Fruit fly (Drosophila melanogaster) whole organism, prepupa: Measurements from ENCODE around the gene CG31195.

Experiments
- Blimp-1 ChIP-seq: fragments of 200-800 bp; sonication (Bioruptor generic); optimal IDR thresholded peaks from 3 replicates; lab custom pipeline; 2017; ENCODE audit warnings: missing biosample characterization, missing genetic modification characterization, mild to moderate bottlenecking, moderate library complexity, missing genetic modification reagents
- CG11294 ChIP-seq: fragments of 200-800 bp; sonication (Bioruptor generic); IDR thresholded peaks from 2 replicates; pipeline ENCODE4 v1.3.6; 2022; ENCODE audit warnings: missing biosample characterization, missing genetic modification characterization
- CG11902 ChIP-seq: fragments of 200-800 bp; sonication (Bioruptor generic); optimal IDR thresholded peaks from 3 replicates; lab custom pipeline; 2016; ENCODE audit warnings: missing biosample characterization, missing genetic modification characterization
- CG15336 ChIP-seq: fragments of 200-800 bp; sonication (Bioruptor generic); IDR thresholded peaks from 2 replicates; pipeline ENCODE4 v1.3.6; 2022; ENCODE audit warnings: missing biosample characterization, missing genetic modification characterization
- CG16779 ChIP-seq: fragments of 200-800 bp; sonication (Bioruptor generic); optimal IDR thresholded peaks from 3 replicates; lab custom pipeline; 2017; ENCODE audit warnings: missing biosample characterization, mild to moderate bottlenecking, missing genetic modification characterization
- CG32006 ChIP-seq: fragments of 200-800 bp; sonication (Bioruptor generic); optimal IDR thresholded peaks from 3 replicates; lab custom pipeline; 2017; ENCODE audit warnings: missing biosample characterization, mild to moderate bottlenecking, missing genetic modification characterization
- CG4318 ChIP-seq: fragments of 200-800 bp; sonication (Bioruptor generic); optimal IDR thresholded peaks from 3 replicates; lab custom pipeline; 2017; ENCODE audit warnings: missing biosample characterization, mild to moderate bottlenecking, missing genetic modification characterization
- CG6163 ChIP-seq: fragments of 200-800 bp; sonication (Bioruptor generic); IDR thresholded peaks from 3 replicates; pipeline ENCODE4 v1.3.6; 2022; ENCODE audit warnings: missing biosample characterization, missing genetic modification characterization
- CG6792 ChIP-seq: fragments of 200-800 bp; sonication (Bioruptor generic); optimal IDR thresholded peaks from 3 replicates; lab custom pipeline; 2016; ENCODE audit warnings: missing biosample characterization, missing genetic modification characterization
- CG8119 ChIP-seq: fragments of 200-800 bp; sonication (Bioruptor generic); IDR thresholded peaks from 3 replicates; pipeline ENCODE4 v1.3.6; 2022; ENCODE audit warnings: missing biosample characterization, missing genetic modification characterization
- CG8632 ChIP-seq: fragments of 200-800 bp; sonication (Bioruptor generic); optimal IDR thresholded peaks from 3 replicates; lab custom pipeline; 2016; ENCODE audit warnings: missing biosample characterization, missing genetic modification characterization
- CG9139 ChIP-seq: fragments of 200-800 bp; sonication (Bioruptor generic); optimal IDR thresholded peaks from 3 replicates; lab custom pipeline; 2017; ENCODE audit warnings: missing biosample characterization, mild to moderate bottlenecking, missing genetic modification characterization
- Eip75B ChIP-seq: fragments of 200-800 bp; sonication (Bioruptor generic); optimal IDR thresholded peaks from 3 replicates; lab custom pipeline; 2016; ENCODE audit warnings: missing biosample characterization, missing genetic modification characterization
- Eip78C ChIP-seq: fragments of 200-800 bp; sonication (Bioruptor generic); peaks from one replicate; lab custom pipeline; 2016; ENCODE audit warnings: missing biosample characterization, missing genetic modification characterization
- Eip93F ChIP-seq: fragments of 200-800 bp; sonication (Bioruptor generic); optimal IDR thresholded peaks from 2 replicates; lab custom pipeline; 2016; ENCODE audit warnings: missing biosample characterization, mild to moderate bottlenecking, missing genetic modification characterization
- Ets96B ChIP-seq: fragments of 200-800 bp; optimal IDR thresholded peaks from 2 replicates; lab custom pipeline; 2019; ENCODE audit warnings: missing biosample characterization, mild to moderate bottlenecking, missing genetic modification characterization, moderate library complexity
- Gug ChIP-seq: fragments of 200-800 bp; sonication (Bioruptor generic); IDR thresholded peaks from 2 replicates; pipeline ENCODE4 v1.3.6; 2022; ENCODE audit warnings: missing biosample characterization, missing genetic modification characterization
- Hr4 ChIP-seq: fragments of 200-800 bp; sonication (Bioruptor generic); optimal IDR thresholded peaks from 3 replicates; lab custom pipeline; 2016; ENCODE audit warnings: missing biosample characterization, missing genetic modification characterization
- OdsH ChIP-seq: fragments of 200-800 bp; sonication (Bioruptor generic); optimal IDR thresholded peaks from 3 replicates; lab custom pipeline; 2016; ENCODE audit warnings: missing biosample characterization, missing genetic modification characterization
- Sox102F ChIP-seq: fragments of 200-800 bp; sonication (Bioruptor generic); optimal IDR thresholded peaks from 2 replicates; lab custom pipeline; 2016; ENCODE audit warnings: missing biosample characterization, mild to moderate bottlenecking, missing genetic modification characterization
- Sox14 ChIP-seq: fragments of 200-800 bp; sonication (Bioruptor generic); optimal IDR thresholded peaks from 3 replicates; lab custom pipeline; 2016; ENCODE audit warnings: missing biosample characterization, missing genetic modification characterization
- achi ChIP-seq: fragments of 200-800 bp; sonication (Bioruptor generic); optimal IDR thresholded peaks from 3 replicates; lab custom pipeline; 2016; ENCODE audit warnings: missing biosample characterization, missing genetic modification characterization
- acj6 ChIP-seq: fragments of 200-800 bp; sonication (Bioruptor generic); optimal IDR thresholded peaks from 3 replicates; lab custom pipeline; 2016; ENCODE audit warnings: missing biosample characterization, missing genetic modification characterization
- cyc ChIP-seq: fragments of 200-800 bp; sonication (Bioruptor generic); optimal IDR thresholded peaks from 3 replicates; lab custom pipeline; 2016; ENCODE audit warnings: missing biosample characterization, missing genetic modification characterization
- dac ChIP-seq: fragments of 200-800 bp; sonication (Bioruptor generic); optimal IDR thresholded peaks from 2 replicates; lab custom pipeline; 2017; ENCODE audit warnings: missing biosample characterization, mild to moderate bottlenecking, missing genetic modification characterization
- dsx ChIP-seq: fragments of 200-800 bp; optimal IDR thresholded peaks from 3 replicates; lab custom pipeline; 2019; ENCODE audit warnings: missing biosample characterization, mild to moderate bottlenecking, missing genetic modification characterization, moderate library complexity; ENCODE audit not compliant: poor library complexity, severe bottlenecking
- eg ChIP-seq: fragments of 200-800 bp; sonication (Bioruptor generic); IDR thresholded peaks from 3 replicates; pipeline ENCODE4 v1.3.6; 2022; ENCODE audit warnings: missing biosample characterization, missing genetic modification characterization
- esn ChIP-seq: fragments of 200-800 bp; sonication (Bioruptor generic); optimal IDR thresholded peaks from 2 replicates; lab custom pipeline; 2016; ENCODE audit warnings: missing biosample characterization, mild to moderate bottlenecking, missing genetic modification characterization, moderate library complexity
- fd59A ChIP-seq: fragments of 200-800 bp; sonication (Bioruptor generic); optimal IDR thresholded peaks from 2 replicates; lab custom pipeline; 2017; ENCODE audit warnings: missing biosample characterization, mild to moderate bottlenecking, missing genetic modification characterization, missing genetic modification reagents
- fd85E ChIP-seq: fragments of 200-800 bp; sonication (Bioruptor generic); optimal IDR thresholded peaks from 3 replicates; lab custom pipeline; 2016; ENCODE audit warnings: missing biosample characterization, missing genetic modification characterization
- lz ChIP-seq: fragments of 200-800 bp; sonication (Bioruptor generic); optimal IDR thresholded peaks from 3 replicates; lab custom pipeline; 2016; ENCODE audit warnings: missing biosample characterization, missing genetic modification characterization
- net ChIP-seq: fragments of 200-800 bp; sonication (Bioruptor generic); optimal IDR thresholded peaks from 3 replicates; lab custom pipeline; 2016; ENCODE audit warnings: missing biosample characterization, missing genetic modification characterization
- spab ChIP-seq: fragments of 200-800 bp; sonication (Bioruptor generic); optimal IDR thresholded peaks from 2 replicates; lab custom pipeline; 2017; ENCODE audit warnings: missing biosample characterization, mild to moderate bottlenecking, missing genetic modification characterization, missing genetic modification reagents
- svp ChIP-seq: fragments of 200-800 bp; sonication (Bioruptor generic); peaks from one replicate; lab custom pipeline; 2016; ENCODE audit warnings: missing biosample characterization, missing genetic modification characterization
- topi ChIP-seq: fragments of 200-800 bp; sonication (Bioruptor generic); optimal IDR thresholded peaks from 3 replicates; lab custom pipeline; 2016; ENCODE audit warnings: missing biosample characterization, missing genetic modification characterization

CG31195 gene

DNA sequence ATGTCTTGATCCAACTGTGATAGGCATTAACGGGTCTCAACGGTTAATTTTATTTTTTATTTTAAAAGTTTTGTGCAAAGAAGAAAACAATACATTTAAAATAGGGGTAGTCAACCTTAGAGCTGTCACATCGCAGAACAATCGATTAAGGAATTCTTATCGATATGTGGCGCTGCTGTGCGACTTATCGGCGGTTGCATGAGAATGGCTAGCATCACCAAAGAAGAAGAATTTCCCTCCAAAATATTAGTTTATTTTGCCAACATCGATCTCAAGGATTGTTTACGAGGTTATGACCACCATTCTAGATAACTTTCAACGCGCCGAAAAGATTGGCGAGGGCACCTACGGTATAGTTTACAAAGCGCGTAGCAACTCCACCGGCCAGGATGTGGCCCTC is 26.8 kb downstream of the CG31195 start, which contains the start of gene Cdk2 (continued):
- TF ChIP-seq Blimp-1 (GFP tag; lab: Kevin White, UChicago) = no peak
- TF ChIP-seq CG15336 (GFP tag; lab: Robert Waterston, UW) = no peak
- no peak for TF ChIP-seq spab (GFP tag; lab: Kevin White, UChicago)
- no peak for TF ChIP-seq svp
- TF ChIP-seq achi (GFP tag; lab: Kevin White, UChicago) = peak; percentile 34
- TF ChIP-seq Sox14 = no peak
- TF ChIP-seq Sox102F (GFP tag; lab: Kevin White, UChicago) = no peak
- TF ChIP-seq CG4318 (GFP tag; lab: Kevin White, UChicago) = no peak
- TF ChIP-seq, all 60 proteins: peak for 5

DNA sequence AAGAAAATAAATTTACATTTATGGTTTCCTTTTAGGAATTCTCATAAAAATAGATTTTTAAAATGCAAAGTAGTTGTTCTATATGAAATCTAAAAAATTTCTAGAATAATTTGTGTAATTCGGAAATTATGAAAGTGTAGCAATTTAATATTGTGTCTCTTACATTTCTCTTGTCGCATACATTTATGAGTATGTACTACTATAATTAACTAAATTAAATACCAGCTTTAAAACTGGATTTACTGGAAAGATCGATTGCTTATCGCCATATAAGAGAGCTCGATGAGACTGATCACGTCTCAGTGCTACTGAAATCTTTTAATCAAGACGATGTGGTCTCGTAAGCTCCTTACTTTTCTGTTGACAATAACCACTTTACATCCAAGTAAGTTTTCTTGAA is 30.8 kb downstream of the CG31195 start, which contains the start of gene CG31205:
TSS of gene CG31205 (plus strand) at position 301 of the 400 bp plus-strand sequence.
- no peak for TF ChIP-seq CG6163
- TF ChIP-seq acj6 = no peak
- TF ChIP-seq lz (GFP tag; lab: Kevin White, UChicago) = no peak
- TF ChIP-seq CG16779 (tag; lab: Kevin White, UChicago) = no peak
- TF ChIP-seq Ets96B (tag; lab: Kevin White, UChicago) = no peak
- TF ChIP-seq dac (GFP tag; lab: Kevin White, UChicago) = no peak
- TF ChIP-seq CG4318 (GFP tag; lab: Kevin White, UChicago) = no peak
- TF ChIP-seq Blimp-1 (GFP tag; lab: Kevin White, UChicago) = no peak
- no peak for TF ChIP-seq esn (GFP tag; lab: Kevin White, UChicago)
- no peak for TF ChIP-seq CG15336 (GFP tag; lab: Robert Waterston, UW)
- TF ChIP-seq CG11294 = no peak
- no peak for TF ChIP-seq Gug (GFP tag; lab: Robert Waterston, UW)
- TF ChIP-seq OdsH = no peak
- no peak for TF ChIP-seq spab (GFP tag; lab: Kevin White, UChicago)

DNA sequence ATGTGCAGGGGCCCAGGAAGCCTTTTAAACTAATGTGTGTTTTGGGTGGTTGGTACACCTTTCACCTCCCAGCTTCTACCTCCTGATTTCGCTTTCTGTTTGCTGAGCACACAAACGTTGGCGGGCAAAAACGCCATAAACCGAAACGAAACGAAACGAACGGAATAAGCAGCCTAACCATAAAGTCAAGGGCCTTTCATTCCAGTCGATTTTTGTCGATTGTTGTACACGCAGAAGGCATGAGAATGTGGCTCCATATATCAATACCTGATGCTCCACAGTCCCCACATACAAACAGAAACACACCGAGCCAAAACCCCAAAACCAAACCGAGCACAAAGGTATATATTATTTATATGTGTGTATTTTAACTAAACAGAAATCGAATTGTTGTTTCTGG is 38.7 kb downstream of the CG31195 start:
- TF ChIP-seq fd85E = no peak
- TF ChIP-seq svp = peak; percentile 62

DNA sequence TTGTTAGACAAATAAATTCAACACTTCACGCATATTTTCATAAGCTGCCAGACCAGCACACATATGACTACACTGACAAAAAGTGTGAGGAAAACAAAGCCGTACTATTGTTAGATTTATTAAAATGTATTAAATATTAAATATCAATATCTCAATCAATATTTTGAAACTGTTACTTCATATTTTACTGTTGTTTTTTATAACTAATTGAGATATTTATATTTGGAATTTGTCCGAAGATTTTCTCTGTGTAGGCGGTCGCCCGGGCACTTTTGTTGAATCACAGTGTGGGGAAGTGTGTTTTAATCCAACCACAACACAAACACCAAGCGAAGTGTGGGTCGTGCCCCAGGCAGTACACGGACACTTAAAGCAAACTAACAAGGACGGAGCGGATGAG is 42.9 kb downstream of the CG31195 start:
- peak; percentile 26 for TF ChIP-seq svp
- TF ChIP-seq Hr4 (GFP tag; lab: Kevin White, UChicago) = peak; percentile 8
- no peak for TF ChIP-seq topi
- TF ChIP-seq CG15336 (GFP tag; lab: Robert Waterston, UW) = peak; percentile 44; the same call in 1 of the 2 replicates
- TF ChIP-seq CG32006 (GFP tag; lab: Kevin White, UChicago) = peak; percentile 46
- TF ChIP-seq fd59A (GFP tag; lab: Kevin White, UChicago) = no peak
- TF ChIP-seq OdsH = peak; percentile 12
- TF ChIP-seq CG4318 (GFP tag; lab: Kevin White, UChicago) = peak; percentile 9
- TF ChIP-seq eg (GFP tag; lab: Robert Waterston, UW) = 0 out of 3 replicates have a peak, but pooled peaks have one; percentile 36
- peak; percentile 18; the same call in 1 of the 3 replicates for TF ChIP-seq CG8119 (GFP tag; lab: Robert Waterston, UW)
- no peak for TF ChIP-seq CG11902 (GFP tag; lab: Kevin White, UChicago)
- 0 out of 2 replicates have a peak, but pooled peaks have one; percentile 12 for TF ChIP-seq Gug (GFP tag; lab: Robert Waterston, UW)

DNA sequence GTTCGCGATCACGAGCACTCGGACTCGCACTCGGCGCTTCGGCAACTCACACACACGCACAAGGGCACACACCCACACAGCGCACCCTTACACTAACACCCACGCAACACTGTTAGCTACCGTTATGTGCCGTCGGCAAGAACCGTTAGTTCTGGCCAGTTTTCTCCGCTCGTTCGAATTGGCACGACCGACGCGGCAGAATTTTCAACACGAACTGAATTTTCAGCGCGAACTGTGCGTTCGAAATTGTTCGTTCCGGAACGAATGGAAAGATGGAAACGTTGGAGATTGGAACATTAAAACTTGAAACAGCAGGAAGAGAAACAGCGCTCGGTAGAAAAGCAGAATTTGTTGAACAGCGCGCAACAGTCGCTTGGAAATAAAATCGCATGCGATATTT is 47.8 kb downstream of the CG31195 start, which contains the start of gene Oamb:
TSS of gene Oamb (minus strand) at position 218 of the 400 bp plus-strand sequence.
- TF ChIP-seq dsx (GFP tag; lab: Kevin White, UChicago) = no peak
- no peak for TF ChIP-seq CG11902 (GFP tag; lab: Kevin White, UChicago)
- TF ChIP-seq Ets96B (tag; lab: Kevin White, UChicago) = no peak
- TF ChIP-seq Eip93F (GFP tag; lab: Kevin White, UChicago) = no peak
- TF ChIP-seq fd85E = no peak
- no peak for TF ChIP-seq CG8632
- TF ChIP-seq net = no peak
- TF ChIP-seq Gug (GFP tag; lab: Robert Waterston, UW) = no peak
- no peak for TF ChIP-seq CG9139
- TF ChIP-seq CG6163 = no peak
- no peak for TF ChIP-seq Hr4 (GFP tag; lab: Kevin White, UChicago)
- no peak for TF ChIP-seq CG6792 (GFP tag; lab: Kevin White, UChicago)
- TF ChIP-seq spab (GFP tag; lab: Kevin White, UChicago) = no peak
- no peak for TF ChIP-seq cyc (GFP tag; lab: Kevin White, UChicago)
- TF ChIP-seq Eip78C (GFP tag; lab: Kevin White, UChicago) = no peak
- no peak for TF ChIP-seq Eip75B (GFP tag; lab: Kevin White, UChicago)
